Fruit fly (Drosophila melanogaster) whole organism, prepupa: ENCODE data around the gene Roc1a.

Source experiments
- Blimp-1 ChIP-seq: fragments of 200-800 bp; sonication (Bioruptor generic); optimal IDR thresholded peaks from 3 replicates; lab custom pipeline; 2017; ENCODE audit warnings: missing biosample characterization, missing genetic modification characterization, mild to moderate bottlenecking, moderate library complexity, missing genetic modification reagents
- CG6854 ChIP-seq: fragments of 200-800 bp; sonication (Bioruptor generic); optimal IDR thresholded peaks from 2 replicates; lab custom pipeline; 2017; ENCODE audit warnings: missing biosample characterization, mild to moderate bottlenecking, missing genetic modification characterization
- CG8632 ChIP-seq: fragments of 200-800 bp; sonication (Bioruptor generic); optimal IDR thresholded peaks from 3 replicates; lab custom pipeline; 2016; ENCODE audit warnings: missing biosample characterization, missing genetic modification characterization
- Hr39 ChIP-seq: fragments of 200-800 bp; sonication (Bioruptor generic); optimal IDR thresholded peaks from 2 replicates; lab custom pipeline; 2016; ENCODE audit warnings: missing biosample characterization, missing genetic modification characterization
- esn ChIP-seq: fragments of 200-800 bp; sonication (Bioruptor generic); optimal IDR thresholded peaks from 2 replicates; lab custom pipeline; 2016; ENCODE audit warnings: missing biosample characterization, mild to moderate bottlenecking, missing genetic modification characterization, moderate library complexity

- TF ChIP-seq CG8632 (GFP tag; lab: Kevin White, UChicago) (no peak), Blimp-1 (GFP tag; lab: Kevin White, UChicago) (no peak), CG6854 (GFP tag; lab: Kevin White, UChicago) (no peak), esn (GFP tag; lab: Kevin White, UChicago) (no peak), Hr39 (GFP tag; lab: Kevin White, UChicago) (no peak)
Observed at dm6 chrX:599727-600126, 47.4 kb upstream of the Roc1a start.
